Fruit fly (Drosophila melanogaster): ENCODE measurements around the gene Decay.

The Decay gene

DNA sequence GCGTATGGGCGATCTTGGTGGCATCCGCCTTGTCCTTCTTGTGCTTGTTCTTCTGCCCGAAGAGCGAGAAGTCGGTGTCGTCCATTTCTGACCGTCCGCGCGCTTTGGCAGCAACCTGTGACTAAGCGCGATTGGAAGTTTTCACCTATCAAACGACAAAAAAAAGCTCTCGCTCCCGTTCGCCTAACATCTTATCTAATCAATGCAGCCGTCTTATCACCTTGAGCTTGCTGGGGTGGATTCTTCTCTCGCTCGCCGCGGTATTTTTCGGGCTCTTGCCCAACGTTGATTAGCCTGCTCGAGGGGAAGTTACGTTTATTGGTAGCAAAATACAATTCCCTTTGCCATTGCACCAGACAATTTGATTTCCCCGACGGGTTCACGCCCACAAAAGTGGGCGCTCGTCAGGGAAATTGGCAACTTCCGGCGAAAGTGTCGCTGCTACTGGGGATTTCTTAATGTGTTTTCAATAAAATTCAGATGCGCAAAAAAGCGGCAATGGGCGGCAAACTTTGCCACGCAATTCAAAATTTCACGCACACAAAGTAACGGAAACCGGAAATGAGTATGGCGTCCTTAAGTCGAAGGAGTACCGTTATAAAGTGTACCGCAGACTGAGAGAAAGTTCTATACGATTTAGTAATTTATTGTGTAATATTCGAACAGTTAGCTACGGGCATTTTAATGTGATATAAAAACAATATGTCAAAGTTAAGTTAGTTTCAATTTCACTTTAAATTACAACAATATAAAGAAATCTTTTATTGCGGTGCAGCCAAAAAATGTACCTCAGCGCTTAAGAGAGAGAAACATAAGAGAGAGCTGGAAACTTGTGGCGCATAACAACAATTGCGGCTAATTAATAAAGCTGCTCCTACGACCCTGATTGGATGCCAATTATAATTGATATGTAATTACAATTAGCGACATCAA lies at the start of gene Decay (continued):
- TF ChIP-seq CG9139 (GFP tag; optimal IDR thresholded peaks at IDR 0.05) (no peak), Eip75B (GFP tag; optimal IDR thresholded peaks at IDR 0.05) (peak; percentile 39), salr (GFP tag; optimal IDR thresholded peaks at IDR 0.05) (peak in 1 of 2 experiments; percentile 15), dac (GFP tag; optimal IDR thresholded peaks at IDR 0.05) (no peak), Sox15 (GFP tag; optimal IDR thresholded peaks at IDR 0.05) (no peak), fkh (GFP tag; optimal IDR thresholded peaks at IDR 0.05) (no peak), pdm3 (GFP tag; optimal IDR thresholded peaks at IDR 0.05) (peak; percentile 51), achi (GFP tag; optimal IDR thresholded peaks at IDR 0.05) (peak; percentile 46), CG3919 (GFP tag; optimal IDR thresholded peaks at IDR 0.05) (peak; percentile 63), CG6792 (GFP tag; optimal IDR thresholded peaks at IDR 0.05) (peak; percentile 30)

DNA sequence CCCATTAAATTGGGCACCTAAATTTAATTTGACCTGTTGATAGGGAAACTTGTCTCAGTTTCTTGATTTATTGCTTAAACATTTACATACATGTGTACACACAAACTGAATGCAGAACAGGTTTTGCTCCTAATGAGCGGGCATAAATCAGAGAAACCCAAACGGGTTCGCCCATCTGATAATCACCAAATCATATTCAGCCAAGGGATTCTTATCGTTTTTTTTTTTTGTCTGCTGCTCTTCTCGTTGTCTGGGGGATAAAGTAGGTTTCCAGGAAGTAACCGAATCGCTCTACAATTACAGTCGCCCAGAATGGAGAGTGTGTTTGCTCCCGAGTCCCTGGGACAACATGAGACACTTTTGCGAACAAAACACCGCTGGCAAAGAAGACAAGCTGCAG lies 44.9 kb upstream of the Decay start:
- TF ChIP-seq Eip78C (GFP tag) (peak; percentile 35), Met (GFP tag; optimal IDR thresholded peaks at IDR 0.05) (no peak)

dm6 chr3R:16542538-16542937 lies 41.7 kb upstream of the Decay start:
- TF ChIP-seq CG6163 (GFP tag; IDR thresholded peaks at IDR 0.05) = peak; percentile 6; the same call in 1 of the 3 replicates
- no peak for TF ChIP-seq CG8319 (GFP tag; optimal IDR thresholded peaks at IDR 0.05)
- no peak for TF ChIP-seq Ets21C (GFP tag; optimal IDR thresholded peaks at IDR 0.05)
- no peak for TF ChIP-seq CG9139 (GFP tag; optimal IDR thresholded peaks at IDR 0.05)
- peak; percentile 22 for TF ChIP-seq Eip78C (GFP tag)
- peak; percentile 93 for TF ChIP-seq dsx (GFP tag; optimal IDR thresholded peaks at IDR 0.05; ENCODE audit: poor library complexity, severe bottlenecking)

dm6 chr3R:16541932-16542331 lies 41.1 kb upstream of the Decay start:
- TF ChIP-seq CG6808 (GFP tag; optimal IDR thresholded peaks at IDR 0.05) (peak; percentile 25), CG11762 (GFP tag; optimal IDR thresholded peaks at IDR 0.05; ENCODE audit: insufficient read depth) (peak; percentile 12), net (GFP tag; optimal IDR thresholded peaks at IDR 0.05) (peak; percentile 29), CG10669 (GFP tag; optimal IDR thresholded peaks at IDR 0.05) (peak; percentile 44), topi (GFP tag; optimal IDR thresholded peaks at IDR 0.05) (peak; percentile 43), OdsH (GFP tag; optimal IDR thresholded peaks at IDR 0.05) (peak; percentile 44), svp (GFP tag) (no peak), Eip75B (GFP tag; optimal IDR thresholded peaks at IDR 0.05) (peak; percentile 41), fd59A (GFP tag; optimal IDR thresholded peaks at IDR 0.05) (peak; percentile 32), lz (GFP tag; optimal IDR thresholded peaks at IDR 0.05) (peak; percentile 25), Sox102F (GFP tag; optimal IDR thresholded peaks at IDR 0.05) (no peak), esn (GFP tag; optimal IDR thresholded peaks at IDR 0.05) (peak; percentile 27), Met (GFP tag; optimal IDR thresholded peaks at IDR 0.05) (peak; percentile 34), Ets96B (tag; optimal IDR thresholded peaks at IDR 0.05) (peak; percentile 65), Hr39 (GFP tag; optimal IDR thresholded peaks at IDR 0.05) (peak; percentile 2), CG32006 (GFP tag; optimal IDR thresholded peaks at IDR 0.05) (peak; percentile 40), CG11902 (GFP tag; optimal IDR thresholded peaks at IDR 0.05) (peak; percentile 23), CG31627 (GFP tag; optimal IDR thresholded peaks at IDR 0.05) (no peak), cyc (GFP tag; optimal IDR thresholded peaks at IDR 0.05) (peak; percentile 22), CG8632 (GFP tag; optimal IDR thresholded peaks at IDR 0.05) (peak; percentile 15), acj6 (GFP tag; optimal IDR thresholded peaks at IDR 0.05) (no peak), Eip78C (GFP tag) (peak; percentile 82), pdm3 (GFP tag; optimal IDR thresholded peaks at IDR 0.05) (peak; percentile 25), dac (GFP tag; optimal IDR thresholded peaks at IDR 0.05) (no peak), CG6163 (GFP tag; IDR thresholded peaks at IDR 0.05) (0 out of 3 replicates have a peak, but pooled peaks have one; percentile 22), spab (GFP tag; optimal IDR thresholded peaks at IDR 0.05) (peak; percentile 41), vri (GFP tag; optimal IDR thresholded peaks at IDR 0.05) (no peak), CG6276 (GFP tag; optimal IDR thresholded peaks at IDR 0.05) (no peak), CG3032 (tag; optimal IDR thresholded peaks at IDR 0.05) (peak; percentile 19), Gug (GFP tag; IDR thresholded peaks at IDR 0.05) (no peak), CG8319 (GFP tag; optimal IDR thresholded peaks at IDR 0.05) (no peak), Hr4 (GFP tag; optimal IDR thresholded peaks at IDR 0.05) (peak; percentile 9), achi (GFP tag; optimal IDR thresholded peaks at IDR 0.05) (peak; percentile 7), CG3919 (GFP tag; optimal IDR thresholded peaks at IDR 0.05) (peak; percentile 20), CG10631 (GFP tag; optimal IDR thresholded peaks at IDR 0.05) (peak; percentile 7)

Data from whole organism, prepupa.